Worm (Caenorhabditis elegans) whole organism, L1 larva: ENCODE measurements around the gene drr-2.

Source experiments
- F16B12.6 ChIP-seq: fragments of 150-350 bp; optimal IDR thresholded peaks from 2 replicates; lab custom pipeline; 2014; ENCODE audit warnings: missing biosample characterization, missing genetic modification characterization
- Y116A8C.19 ChIP-seq: sonication (generic microtip); optimal IDR thresholded peaks from 2 replicates; lab custom pipeline; 2016; ENCODE audit warnings: missing compliant biosample characterization, missing genetic modification characterization, borderline replicate concordance
- ama-1 ChIP-seq: fragments of 150-350 bp; optimal IDR thresholded peaks from 2 replicates; lab custom pipeline; 2014
- ceh-63 ChIP-seq: fragments of 200-800 bp; sonication (Bioruptor generic); optimal IDR thresholded peaks from 2 replicates; lab custom pipeline; 2018; ENCODE audit warnings: mild to moderate bottlenecking, missing genetic modification characterization, missing compliant biosample characterization
- ceh-82 ChIP-seq, 3 experiments: fragments of 150-350 bp in 1 of 3; sonication (generic microtip) in 2 of 3; optimal IDR thresholded peaks; 2 replicates each; lab custom pipeline; 2014 to 2017; ENCODE audit warnings: missing biosample characterization in 3 of 3, missing genetic modification characterization in 3 of 3
- ceh-90 ChIP-seq: sonication (generic microtip); optimal IDR thresholded peaks from 2 replicates; lab custom pipeline; 2016; ENCODE audit warnings: missing genetic modification characterization, missing compliant biosample characterization
- dpl-1 ChIP-seq, 3 experiments: fragments of 150-350 bp in 2 of 3; sonication (generic microtip) in 1 of 3; optimal IDR thresholded peaks; 2 replicates each; lab custom pipeline; 2014 to 2017; ENCODE audit warnings: missing biosample characterization in 3 of 3, missing genetic modification characterization in 3 of 3, missing genetic modification reagents in 3 of 3
- dsc-1 ChIP-seq: sonication (generic microtip); optimal IDR thresholded peaks from 2 replicates; lab custom pipeline; 2016; ENCODE audit warnings: mild to moderate bottlenecking, missing genetic modification characterization, missing compliant biosample characterization
- efl-1 ChIP-seq, 4 experiments: fragments of 150-350 bp; optimal IDR thresholded peaks in 3 of 4; peaks in 1 of 4; 1 replicate in 1 of 4; 2 replicates in 3 of 4; lab custom pipeline; 2014; ENCODE audit warnings: missing biosample characterization in 2 of 4, missing genetic modification characterization in 2 of 4, missing genetic modification reagents in 2 of 4
- egl-13 ChIP-seq: sonication (generic microtip); optimal IDR thresholded peaks from 2 replicates; lab custom pipeline; 2016; ENCODE audit warnings: missing genotype, missing genetic modification reagents, missing genetic modification characterization, missing compliant biosample characterization
- egl-27 ChIP-seq, 2 experiments: fragments of 150-350 bp in 1 of 2; sonication (generic microtip); optimal IDR thresholded peaks; 3 replicates each; lab custom pipeline; 2017 to 2018; ENCODE audit warnings: missing biosample characterization in 2 of 2, missing genetic modification characterization in 2 of 2, missing genetic modification reagents in 2 of 2
- elt-2 ChIP-seq: sonication (generic microtip); optimal IDR thresholded peaks from 2 replicates; lab custom pipeline; 2016; ENCODE audit warnings: missing genetic modification characterization, mild to moderate bottlenecking, inconsistent platforms, missing compliant biosample characterization, missing genetic modification reagents
- ets-5 ChIP-seq: fragments of 200-800 bp; sonication (Bioruptor generic); IDR thresholded peaks from 2 replicates; pipeline ENCODE4 v1.3.6; 2022; ENCODE audit warnings: missing genetic modification characterization, missing compliant biosample characterization
- fkh-10 ChIP-seq: sonication (generic microtip); optimal IDR thresholded peaks from 2 replicates; lab custom pipeline; 2017; ENCODE audit warnings: missing biosample characterization, missing genetic modification reagents, missing genetic modification characterization
- fos-1 ChIP-seq: fragments of 150-350 bp; optimal IDR thresholded peaks from 2 replicates; lab custom pipeline; 2014; ENCODE audit warnings: missing biosample characterization, missing genetic modification characterization
- hlh-17 ChIP-seq: fragments of 200-800 bp; sonication (Bioruptor generic); optimal IDR thresholded peaks from 2 replicates; lab custom pipeline; 2018; ENCODE audit warnings: missing genetic modification characterization, mild to moderate bottlenecking, missing compliant biosample characterization, moderate library complexity, borderline replicate concordance
- hpl-2 ChIP-seq: fragments of 150-350 bp; optimal IDR thresholded peaks from 2 replicates; lab custom pipeline; 2014; ENCODE audit warnings: missing biosample characterization, missing genetic modification reagents, missing genetic modification characterization
- irx-1 ChIP-seq: sonication (generic microtip); optimal IDR thresholded peaks from 2 replicates; lab custom pipeline; 2016; ENCODE audit warnings: missing genetic modification characterization, missing compliant biosample characterization
- jun-1 ChIP-seq: fragments of 150-350 bp; optimal IDR thresholded peaks from 2 replicates; lab custom pipeline; 2014; ENCODE audit warnings: missing biosample characterization, missing genetic modification reagents, missing genetic modification characterization
- lin-13 ChIP-seq: fragments of 150-350 bp; optimal IDR thresholded peaks from 2 replicates; lab custom pipeline; 2014; ENCODE audit warnings: missing biosample characterization, missing genetic modification reagents, missing genetic modification characterization
- lin-14 ChIP-seq: fragments of 200-800 bp; sonication (Bioruptor generic); optimal IDR thresholded peaks from 2 replicates; lab custom pipeline; 2018; ENCODE audit warnings: mild to moderate bottlenecking, missing genetic modification characterization, moderate library complexity, missing compliant biosample characterization
- lin-15B ChIP-seq: fragments of 150-350 bp; sonication (generic microtip); optimal IDR thresholded peaks from 3 replicates; lab custom pipeline; 2014; ENCODE audit warnings: missing biosample characterization, missing genetic modification characterization
- lin-39 ChIP-seq: fragments of 150-350 bp; optimal IDR thresholded peaks from 2 replicates; lab custom pipeline; 2014; ENCODE audit warnings: missing biosample characterization, missing genetic modification reagents, missing genetic modification characterization
- lsy-2 ChIP-seq, 2 experiments: fragments of 150-350 bp; optimal IDR thresholded peaks; 2 replicates each; lab custom pipeline; 2014; ENCODE audit warnings: missing biosample characterization in 2 of 2, missing genetic modification characterization in 2 of 2
- mab-9 ChIP-seq: fragments of 200-800 bp; sonication (Bioruptor generic); IDR thresholded peaks from 2 replicates; pipeline ENCODE4 v1.3.6; 2022; ENCODE audit warnings: missing genetic modification reagents, missing genetic modification characterization, missing compliant biosample characterization
- nhr-47 ChIP-seq: sonication (generic microtip); optimal IDR thresholded peaks from 2 replicates; lab custom pipeline; 2016; ENCODE audit warnings: mild to moderate bottlenecking, missing genetic modification characterization, moderate library complexity, missing compliant biosample characterization
- nhr-84 ChIP-seq: sonication (generic microtip); optimal IDR thresholded peaks from 2 replicates; lab custom pipeline; 2017; ENCODE audit warnings: missing biosample characterization, missing genetic modification characterization
- nhr-85 ChIP-seq: sonication (generic microtip); peaks from one replicate; lab custom pipeline; 2016; ENCODE audit warnings: missing genetic modification characterization, inconsistent platforms, missing compliant biosample characterization
- nhr-90 ChIP-seq: sonication (generic microtip); optimal IDR thresholded peaks from 2 replicates; lab custom pipeline; 2016; ENCODE audit warnings: mild to moderate bottlenecking, missing genetic modification characterization, missing compliant biosample characterization; ENCODE audit not compliant: poor library complexity
- pag-3 ChIP-seq: sonication (generic microtip); optimal IDR thresholded peaks from 2 replicates; lab custom pipeline; 2017; ENCODE audit warnings: missing genetic modification characterization, mild to moderate bottlenecking, missing compliant biosample characterization, antibody characterized with exemption, borderline replicate concordance; ENCODE audit not compliant: insufficient read depth
- pqm-1 ChIP-seq: sonication (generic microtip); optimal IDR thresholded peaks from 3 replicates; lab custom pipeline; 2017; ENCODE audit warnings: missing biosample characterization, missing genetic modification characterization
- rnt-1 ChIP-seq: sonication (generic microtip); optimal IDR thresholded peaks from 2 replicates; lab custom pipeline; 2016; ENCODE audit warnings: mild to moderate bottlenecking, missing genetic modification characterization, moderate library complexity, missing compliant biosample characterization
- snpc-4 ChIP-seq: fragments of 150-350 bp; optimal IDR thresholded peaks from 2 replicates; lab custom pipeline; 2014; ENCODE audit warnings: missing biosample characterization, missing genetic modification characterization
- sox-4 ChIP-seq: sonication (generic microtip); optimal IDR thresholded peaks from 2 replicates; lab custom pipeline; 2016; ENCODE audit warnings: missing genetic modification characterization, missing compliant biosample characterization
- swsn-7 ChIP-seq: sonication (generic microtip); optimal IDR thresholded peaks from 2 replicates; lab custom pipeline; 2016; ENCODE audit warnings: missing genetic modification characterization, missing compliant biosample characterization
- tbx-2 ChIP-seq: sonication (generic microtip); optimal IDR thresholded peaks from 2 replicates; lab custom pipeline; 2016; ENCODE audit warnings: missing genetic modification characterization, missing compliant biosample characterization
- tlp-1 ChIP-seq: fragments of 150-350 bp; optimal IDR thresholded peaks from 2 replicates; lab custom pipeline; 2014; ENCODE audit warnings: missing biosample characterization, missing genetic modification characterization
- unc-130 ChIP-seq: fragments of 150-350 bp; optimal IDR thresholded peaks from 2 replicates; lab custom pipeline; 2017; ENCODE audit warnings: missing biosample characterization, missing genetic modification characterization, inconsistent platforms
- unc-86 ChIP-seq: sonication (generic microtip); optimal IDR thresholded peaks from 2 replicates; lab custom pipeline; 2016; ENCODE audit warnings: missing genetic modification characterization, missing compliant biosample characterization
- xbp-1 ChIP-seq: sonication (generic microtip); optimal IDR thresholded peaks from 2 replicates; lab custom pipeline; 2016; ENCODE audit warnings: missing genetic modification characterization, missing compliant biosample characterization
- zag-1 ChIP-seq: fragments of 150-350 bp; optimal IDR thresholded peaks from 2 replicates; lab custom pipeline; 2014; ENCODE audit warnings: missing biosample characterization, missing genetic modification characterization
- ztf-11 ChIP-seq, 2 experiments: sonication (generic microtip); optimal IDR thresholded peaks; 2 replicates each; lab custom pipeline; 2016 to 2017; ENCODE audit warnings: missing genetic modification characterization in 2 of 2, missing biosample characterization in 1 of 2, missing compliant biosample characterization in 1 of 2

drr-2 gene

DNA sequence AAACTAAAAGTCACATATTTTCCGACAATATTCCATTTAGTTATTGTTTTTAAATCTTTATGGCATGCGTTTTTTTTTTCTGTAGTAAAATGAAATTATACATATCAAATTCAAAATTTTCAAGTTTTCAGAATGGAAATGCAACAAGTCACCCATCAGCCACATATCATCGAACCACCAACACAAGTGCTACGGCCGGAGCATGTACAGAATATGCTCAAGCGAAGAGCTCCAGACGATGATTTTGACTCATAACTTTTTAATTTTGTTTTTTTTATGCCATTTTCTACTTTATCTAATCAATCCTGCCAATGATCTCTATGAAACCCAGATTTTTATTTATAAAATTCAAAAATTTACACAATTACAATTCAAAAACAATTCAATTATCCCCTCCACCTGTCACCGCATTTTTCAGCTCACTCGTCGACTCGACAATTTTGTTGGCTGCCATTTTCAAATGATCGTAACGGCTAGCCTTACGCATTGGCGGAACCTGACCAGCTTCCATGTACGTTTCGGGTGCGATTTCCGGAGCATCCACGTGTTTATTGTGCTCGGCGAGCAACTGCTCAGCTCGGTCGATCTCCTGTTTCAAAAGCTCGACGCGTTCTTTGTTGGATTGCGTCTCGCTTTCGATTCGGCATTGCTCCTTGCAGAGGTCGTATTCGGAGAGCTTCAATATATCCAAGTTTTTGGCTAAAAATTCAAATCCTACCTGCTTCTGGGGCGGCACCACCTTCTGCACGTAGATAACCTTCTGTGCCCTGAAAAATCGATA is 17.5 kb downstream of the drr-2 start:
- peak; percentile 26 for TF ChIP-seq ama-1 (lab: Kevin White, UChicago)
- TF ChIP-seq pag-3 (tag; lab: Kevin White, UChicago): no peak
- peak; percentile 4 for TF ChIP-seq elt-2 (tag; lab: Kevin White, UChicago)
- peak; percentile 16 for TF ChIP-seq nhr-90 (tag; lab: Kevin White, UChicago)
- peak; percentile 62 for TF ChIP-seq ceh-63 (GFP tag; lab: Kevin White, UChicago)
- TF ChIP-seq, all 84 proteins: peak for 4

DNA sequence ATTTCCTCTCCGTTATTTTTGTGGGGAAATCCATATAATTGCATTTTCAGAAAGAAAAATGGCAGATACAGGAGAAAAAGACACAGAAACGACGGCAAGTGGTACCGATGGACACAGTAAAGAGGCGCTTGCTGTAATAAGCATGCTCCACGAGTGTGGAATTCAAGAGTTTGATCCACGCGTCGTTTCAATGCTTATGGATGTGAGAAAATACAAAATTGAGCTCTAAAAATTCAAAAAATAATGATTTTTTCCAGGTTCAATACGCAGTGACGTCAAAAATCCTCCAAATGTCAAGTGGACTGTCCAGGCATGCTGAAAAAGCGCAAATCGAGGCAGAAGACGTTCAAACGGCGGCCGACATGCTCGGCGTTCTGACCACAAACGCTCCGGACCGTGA is 19.1 kb downstream of the drr-2 start, which contains the start of gene taf-9:
taf-9 (plus strand) TSS at position 51 of the 400 bp plus-strand sequence.
- TF ChIP-seq tlp-1 (tag; lab: Kevin White, UChicago) (no peak), hpl-2 (GFP tag; lab: Kevin White, UChicago) (no peak), ztf-11 (tag; optimal IDR thresholded peaks at IDR 0.05; lab: Kevin White, UChicago) (peak in 1 of 2 experiments; percentile 6), swsn-7 (tag; lab: Kevin White, UChicago) (no peak), egl-13 (tag; lab: Kevin White, UChicago) (no peak), pqm-1 (tag; lab: Kevin White, UChicago) (no peak), fos-1 (tag; lab: Kevin White, UChicago) (no peak), fkh-10 (GFP tag; lab: Kevin White, UChicago) (no peak)

DNA sequence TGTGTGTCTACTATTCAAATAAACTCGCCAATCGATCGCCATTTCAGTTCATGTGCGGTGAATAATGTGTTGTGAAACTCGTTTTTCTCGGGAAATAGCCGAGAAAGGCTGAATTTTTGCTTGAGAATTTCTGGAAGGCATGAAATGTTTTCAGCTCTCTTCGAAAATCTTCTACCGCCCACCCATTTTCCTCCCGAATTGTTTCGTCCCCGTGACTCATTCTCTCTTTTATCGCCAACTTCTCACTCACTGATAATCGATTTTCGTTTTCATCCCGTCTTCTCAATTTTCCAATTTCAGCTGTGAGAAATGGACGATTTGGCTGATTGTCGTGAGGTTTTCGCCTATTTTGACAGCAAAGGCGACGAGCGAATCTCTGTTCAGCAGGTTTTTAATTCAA is 20.4 kb downstream of the drr-2 start, which contains the start of gene mlc-5:
mlc-5 (plus strand) TSS at position 301 of the 400 bp plus-strand sequence.
- TF ChIP-seq efl-1 (optimal IDR thresholded peaks at IDR 0.05; lab: Kevin White, UChicago) (no peak), efl-1 (GFP tag; optimal IDR thresholded peaks at IDR 0.05 in 1 of 2; lab: Kevin White, UChicago) (no peak), ceh-82 (tag; optimal IDR thresholded peaks at IDR 0.05; lab: Kevin White, UChicago) (no peak), elt-2 (tag; lab: Kevin White, UChicago) (no peak), hlh-17 (GFP tag; lab: Kevin White, UChicago) (no peak), pqm-1 (tag; lab: Kevin White, UChicago) (no peak), Y116A8C.19 (tag; lab: Kevin White, UChicago) (no peak), jun-1 (no peak), xbp-1 (tag; lab: Kevin White, UChicago) (no peak), irx-1 (tag; lab: Kevin White, UChicago) (no peak), mab-9 (GFP tag; lab: Robert Waterston, UW) (no peak), ets-5 (GFP tag; lab: Robert Waterston, UW) (no peak), nhr-47 (tag; lab: Kevin White, UChicago) (no peak), sox-4 (tag; lab: Kevin White, UChicago) (no peak), lin-13 (GFP tag; lab: Kevin White, UChicago) (no peak), nhr-84 (no peak), lin-39 (no peak), egl-27 (tag; optimal IDR thresholded peaks at IDR 0.05; lab: Kevin White, UChicago) (no peak), F16B12.6 (no peak), rnt-1 (tag; lab: Kevin White, UChicago) (no peak), lsy-2 (tag; optimal IDR thresholded peaks at IDR 0.05; lab: Kevin White, UChicago) (no peak)

DNA sequence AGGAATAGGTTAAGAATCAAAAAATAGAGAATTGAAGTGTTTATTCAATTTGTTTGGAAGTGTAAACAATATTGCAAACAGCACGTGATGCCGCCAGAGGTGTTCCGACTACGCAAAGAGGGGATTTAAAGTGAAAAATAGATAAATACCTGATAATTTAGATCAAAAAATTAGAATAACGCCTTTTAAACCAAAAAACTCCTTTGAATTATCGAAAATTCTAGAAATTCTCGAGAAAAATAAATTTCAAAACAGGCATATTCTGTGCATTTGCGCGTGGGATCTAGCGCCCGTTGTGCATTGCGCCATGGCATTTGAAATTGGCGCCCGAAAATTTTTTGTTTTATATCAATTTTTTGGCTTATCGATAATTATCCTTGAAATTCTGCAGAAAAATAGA is 21.1 kb downstream of the drr-2 start, which contains the start of gene hip-1:
hip-1 (minus strand) TSS at position 225 of the 400 bp plus-strand sequence.
- TF ChIP-seq ceh-63 (GFP tag; lab: Kevin White, UChicago) (no peak), tbx-2 (tag; lab: Kevin White, UChicago) (peak; percentile 41), nhr-47 (tag; lab: Kevin White, UChicago) (peak; percentile 65), dpl-1 (GFP tag; optimal IDR thresholded peaks at IDR 0.05; lab: Kevin White, UChicago) (peak; percentile 74 to 85 (median 75)), fkh-10 (GFP tag; lab: Kevin White, UChicago) (no peak), pqm-1 (tag; lab: Kevin White, UChicago) (no peak), efl-1 (optimal IDR thresholded peaks at IDR 0.05; lab: Kevin White, UChicago) (peak; percentile 53 to 72), efl-1 (GFP tag; optimal IDR thresholded peaks at IDR 0.05 in 1 of 2; lab: Kevin White, UChicago) (peak; percentile 85 to 97), dsc-1 (tag; lab: Kevin White, UChicago) (peak; percentile 52), lin-15B (tag; lab: Kevin White, UChicago) (peak; percentile 35), unc-130 (tag; lab: Kevin White, UChicago) (peak; percentile 61), nhr-90 (tag; lab: Kevin White, UChicago) (peak; percentile 39), ceh-90 (tag; lab: Kevin White, UChicago) (no peak), nhr-85 (tag; lab: Kevin White, UChicago) (peak; percentile 50), pag-3 (tag; lab: Kevin White, UChicago) (no peak), unc-86 (peak; percentile 12), lin-14 (peak; percentile 64), zag-1 (tag; lab: Kevin White, UChicago) (no peak), snpc-4 (peak; percentile 30), lin-13 (GFP tag; lab: Kevin White, UChicago) (peak; percentile 49), egl-13 (tag; lab: Kevin White, UChicago) (peak; percentile 11), F16B12.6 (peak; percentile 93), lin-39 (no peak), irx-1 (tag; lab: Kevin White, UChicago) (no peak)
